Worm (Caenorhabditis elegans) whole organism, L1 larva: ENCODE results near the gene F07C3.16.

Source experiments
- nhr-76 ChIP-seq: sonication (generic microtip); optimal IDR thresholded peaks from 2 replicates; lab custom pipeline; 2017; ENCODE audit warnings: missing biosample characterization, missing genetic modification characterization
- rnt-1 ChIP-seq: sonication (generic microtip); optimal IDR thresholded peaks from 2 replicates; lab custom pipeline; 2016; ENCODE audit warnings: mild to moderate bottlenecking, missing genetic modification characterization, moderate library complexity, missing compliant biosample characterization
- ztf-4 ChIP-seq: fragments of 150-350 bp; optimal IDR thresholded peaks from 2 replicates; lab custom pipeline; 2014; ENCODE audit warnings: missing biosample characterization, missing genetic modification characterization

DNA sequence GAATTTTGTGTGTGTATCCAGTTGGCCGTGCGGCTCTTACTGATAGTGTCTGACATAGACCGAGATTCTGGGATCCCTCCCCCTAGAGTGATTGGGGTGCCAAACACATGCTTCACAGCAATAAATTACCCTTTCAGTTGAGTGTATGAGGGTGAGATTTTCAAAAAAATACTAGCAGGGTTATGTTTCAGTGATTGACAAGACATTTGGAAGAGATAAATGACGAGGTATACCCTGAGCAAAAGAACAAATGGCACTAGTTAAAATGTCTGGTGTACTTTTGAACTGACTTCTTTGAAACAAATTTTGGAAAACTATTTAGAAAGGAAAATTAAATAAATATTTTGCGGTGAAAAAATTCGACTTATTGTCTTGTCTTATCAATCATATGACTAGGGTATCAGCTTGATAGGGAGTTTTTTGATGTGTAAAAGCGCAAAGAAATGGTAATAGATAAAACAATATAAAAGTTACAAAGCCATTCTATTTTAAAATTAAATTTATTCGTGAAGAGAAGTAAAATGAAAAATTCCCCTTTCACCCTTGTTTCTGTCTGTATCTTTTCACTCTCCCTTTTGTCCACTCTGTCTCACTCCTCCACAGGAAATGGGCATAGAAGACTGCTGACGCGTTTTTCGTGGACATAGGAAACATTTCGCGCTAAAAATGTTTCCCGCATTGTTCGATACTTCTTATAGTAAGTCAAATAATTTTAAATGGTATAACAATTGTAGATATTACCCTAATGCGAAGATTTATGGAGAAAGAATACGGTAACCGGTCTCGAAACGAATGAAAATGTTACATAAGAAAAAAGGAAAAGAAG, 14.0 kb downstream of the F07C3.16 start, which contains the start of gene glo-4:
- TF ChIP-seq nhr-76 (tag; lab: Kevin White, UChicago): no peak
- TF ChIP-seq rnt-1 (tag; lab: Kevin White, UChicago): peak; percentile 78
- peak; percentile 57 for TF ChIP-seq ztf-4 (tag; lab: Kevin White, UChicago)
